Fruit fly (Drosophila melanogaster): ENCODE data around the gene CG31522.

DNA sequence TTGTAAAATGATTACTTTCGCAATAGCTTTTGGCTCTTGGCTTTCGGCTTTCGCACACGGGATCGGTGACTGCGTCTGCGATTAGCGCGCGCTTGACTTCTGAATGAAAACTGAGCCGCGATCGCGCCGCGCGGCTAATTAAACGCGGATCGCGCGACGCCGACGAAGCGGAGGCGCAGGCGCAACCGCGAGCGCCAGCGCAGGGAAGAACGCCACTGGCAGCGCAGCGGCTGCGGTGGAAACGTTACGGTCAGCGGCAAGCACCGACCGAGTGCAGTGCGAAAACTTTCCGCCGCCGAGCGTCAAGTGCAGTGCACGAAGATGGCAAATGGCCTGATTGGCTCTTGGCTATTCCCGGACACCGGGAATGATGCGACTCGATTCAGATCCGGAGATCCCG is at the start of gene CG31522:
- TF ChIP-seq CG1621 (tag; optimal IDR thresholded peaks at IDR 0.05) (peak; percentile 26), Sox102F (GFP tag; optimal IDR thresholded peaks at IDR 0.05) (no peak), CG3919 (GFP tag; optimal IDR thresholded peaks at IDR 0.05) (no peak), dac (GFP tag; optimal IDR thresholded peaks at IDR 0.05) (no peak), lz (GFP tag; optimal IDR thresholded peaks at IDR 0.05) (no peak), CG9139 (GFP tag; optimal IDR thresholded peaks at IDR 0.05) (no peak), CG6854 (GFP tag; optimal IDR thresholded peaks at IDR 0.05) (no peak), Sox14 (GFP tag; optimal IDR thresholded peaks at IDR 0.05) (no peak), svp (GFP tag) (no peak), Eip75B (GFP tag; optimal IDR thresholded peaks at IDR 0.05) (no peak), CG11762 (GFP tag; optimal IDR thresholded peaks at IDR 0.05; ENCODE audit: insufficient read depth) (no peak), Smox (GFP tag; optimal IDR thresholded peaks at IDR 0.05) (no peak), fkh (GFP tag; optimal IDR thresholded peaks at IDR 0.05) (no peak), CG10669 (GFP tag; optimal IDR thresholded peaks at IDR 0.05) (no peak)
